Worm (Caenorhabditis elegans) whole organism, late embryonic: ENCODE data around the gene T10B10.8.

Experiments used
- C08G9.2 ChIP-seq: sonication (generic microtip); optimal IDR thresholded peaks from 2 replicates; lab custom pipeline; 2016; ENCODE audit warnings: mild to moderate bottlenecking, missing genetic modification characterization, moderate library complexity, missing compliant biosample characterization
- F13H6.1 ChIP-seq: sonication (generic microtip); optimal IDR thresholded peaks from 2 replicates; lab custom pipeline; 2016; ENCODE audit warnings: missing genetic modification characterization, missing compliant biosample characterization
- K02D7.2 ChIP-seq: sonication (generic microtip); optimal IDR thresholded peaks from 2 replicates; lab custom pipeline; 2017; ENCODE audit warnings: mild to moderate bottlenecking, missing genetic modification characterization, missing compliant biosample characterization
- T23F11.4 ChIP-seq: fragments of 200-800 bp; sonication (Bioruptor generic); optimal IDR thresholded peaks from 2 replicates; lab custom pipeline; 2018; ENCODE audit warnings: mild to moderate bottlenecking, missing genetic modification characterization, missing compliant biosample characterization
- Y22D7AL.16 ChIP-seq: sonication (generic microtip); optimal IDR thresholded peaks from 2 replicates; lab custom pipeline; 2016; ENCODE audit warnings: missing genetic modification characterization, missing compliant biosample characterization
- ama-1 ChIP-seq: fragments of 150-350 bp; optimal IDR thresholded peaks from 2 replicates; lab custom pipeline; 2014
- ceh-19 ChIP-seq: fragments of 200-800 bp; sonication (Bioruptor generic); optimal IDR thresholded peaks from 2 replicates; lab custom pipeline; 2018; ENCODE audit warnings: mild to moderate bottlenecking, missing genetic modification characterization, missing compliant biosample characterization
- ceh-22 ChIP-seq: sonication (generic microtip); optimal IDR thresholded peaks from 2 replicates; lab custom pipeline; 2017; ENCODE audit warnings: missing biosample characterization, missing genetic modification characterization
- ceh-24 ChIP-seq: sonication (generic microtip); optimal IDR thresholded peaks from 2 replicates; lab custom pipeline; 2016; ENCODE audit warnings: mild to moderate bottlenecking, missing genetic modification characterization, missing compliant biosample characterization
- ceh-30 ChIP-seq: fragments of 150-350 bp; optimal IDR thresholded peaks from 2 replicates; lab custom pipeline; 2014; ENCODE audit warnings: missing biosample characterization, missing genetic modification characterization
- ceh-31 ChIP-seq: sonication (generic microtip); optimal IDR thresholded peaks from 2 replicates; lab custom pipeline; 2016; ENCODE audit warnings: missing genetic modification characterization, missing compliant biosample characterization
- ceh-34 ChIP-seq: sonication (generic microtip); optimal IDR thresholded peaks from 2 replicates; lab custom pipeline; 2016; ENCODE audit warnings: mild to moderate bottlenecking, missing genetic modification characterization, missing compliant biosample characterization
- ceh-48 ChIP-seq: sonication (generic microtip); optimal IDR thresholded peaks from 2 replicates; lab custom pipeline; 2016; ENCODE audit warnings: missing genetic modification characterization, inconsistent platforms, missing compliant biosample characterization
- ceh-6 ChIP-seq: fragments of 200-800 bp; sonication (Bioruptor generic); optimal IDR thresholded peaks from 2 replicates; lab custom pipeline; 2018; ENCODE audit warnings: mild to moderate bottlenecking, missing genetic modification characterization, missing compliant biosample characterization
- dmd-4 ChIP-seq: sonication (generic microtip); optimal IDR thresholded peaks from 2 replicates; lab custom pipeline; 2016; ENCODE audit warnings: borderline replicate concordance, missing genetic modification characterization, missing compliant biosample characterization
- elt-2 ChIP-seq: sonication (generic microtip); optimal IDR thresholded peaks from 2 replicates; lab custom pipeline; 2016; ENCODE audit warnings: missing genetic modification reagents, missing genetic modification characterization, missing compliant biosample characterization
- fax-1 ChIP-seq: sonication (generic microtip); optimal IDR thresholded peaks from 2 replicates; lab custom pipeline; 2016; ENCODE audit warnings: missing genotype, missing genetic modification characterization, missing compliant biosample characterization
- gmeb-2 ChIP-seq: sonication (generic microtip); optimal IDR thresholded peaks from 2 replicates; lab custom pipeline; 2016; ENCODE audit warnings: missing genetic modification characterization, inconsistent platforms, missing compliant biosample characterization
- hlh-15 ChIP-seq: sonication (generic microtip); optimal IDR thresholded peaks from 2 replicates; lab custom pipeline; 2016; ENCODE audit warnings: missing genetic modification characterization, missing compliant biosample characterization
- hlh-30 ChIP-seq: sonication (generic microtip); optimal IDR thresholded peaks from 2 replicates; lab custom pipeline; 2017; ENCODE audit warnings: antibody characterized with exemption, missing genetic modification characterization, missing compliant biosample characterization; ENCODE audit not compliant: insufficient read depth
- hlh-6 ChIP-seq: sonication (generic microtip); optimal IDR thresholded peaks from 2 replicates; lab custom pipeline; 2016; ENCODE audit warnings: missing genotype, missing genetic modification characterization, missing compliant biosample characterization
- hlh-8 ChIP-seq: sonication (generic microtip); optimal IDR thresholded peaks from 2 replicates; lab custom pipeline; 2016; ENCODE audit warnings: missing genotype, missing genetic modification characterization, missing compliant biosample characterization
- mec-3 ChIP-seq: sonication (generic microtip); optimal IDR thresholded peaks from 2 replicates; lab custom pipeline; 2016; ENCODE audit warnings: borderline replicate concordance, missing genetic modification characterization, missing compliant biosample characterization
- nfya-1 ChIP-seq: sonication (generic microtip); optimal IDR thresholded peaks from 2 replicates; lab custom pipeline; 2017; ENCODE audit warnings: missing genetic modification characterization, mild to moderate bottlenecking, missing compliant biosample characterization, antibody characterized with exemption, moderate library complexity
- nhr-11 ChIP-seq: fragments of 150-350 bp; optimal IDR thresholded peaks from 2 replicates; lab custom pipeline; 2014; ENCODE audit warnings: missing biosample characterization, missing genetic modification characterization
- npax-4 ChIP-seq: sonication (generic microtip); optimal IDR thresholded peaks from 2 replicates; lab custom pipeline; 2016; ENCODE audit warnings: missing genetic modification characterization, missing compliant biosample characterization
- pat-9 ChIP-seq: fragments of 200-800 bp; sonication (Bioruptor generic); optimal IDR thresholded peaks from 2 replicates; lab custom pipeline; 2018; ENCODE audit warnings: mild to moderate bottlenecking, missing genetic modification characterization, moderate library complexity, missing compliant biosample characterization
- pha-2 ChIP-seq: sonication (generic microtip); optimal IDR thresholded peaks from 2 replicates; lab custom pipeline; 2017; ENCODE audit warnings: mild to moderate bottlenecking, missing genetic modification characterization, missing compliant biosample characterization
- pha-4 ChIP-seq: fragments of 150-350 bp; optimal IDR thresholded peaks from 2 replicates; lab custom pipeline; 2018; ENCODE audit warnings: missing biosample characterization, missing genetic modification reagents, missing genetic modification characterization
- rnt-1 ChIP-seq: sonication (generic microtip); optimal IDR thresholded peaks from 2 replicates; lab custom pipeline; 2016; ENCODE audit warnings: missing genetic modification characterization, missing compliant biosample characterization
- sdc-2 ChIP-seq: sonication (generic microtip); optimal IDR thresholded peaks from 2 replicates; lab custom pipeline; 2016; ENCODE audit warnings: missing genotype, missing genetic modification characterization, missing compliant biosample characterization
- syd-9 ChIP-seq: sonication (generic microtip); optimal IDR thresholded peaks from 2 replicates; lab custom pipeline; 2016; ENCODE audit warnings: mild to moderate bottlenecking, missing genetic modification characterization, moderate library complexity, missing compliant biosample characterization
- tbx-2 ChIP-seq: sonication (generic microtip); optimal IDR thresholded peaks from 2 replicates; lab custom pipeline; 2016; ENCODE audit warnings: missing genetic modification characterization, missing compliant biosample characterization
- ttx-3 ChIP-seq: sonication (generic microtip); optimal IDR thresholded peaks from 2 replicates; lab custom pipeline; 2016; ENCODE audit warnings: missing genetic modification reagents, missing genetic modification characterization, missing compliant biosample characterization
- unc-42 ChIP-seq: sonication (generic microtip); optimal IDR thresholded peaks from 2 replicates; lab custom pipeline; 2016; ENCODE audit warnings: missing genotype, missing genetic modification characterization, missing compliant biosample characterization

T10B10.8 gene

DNA sequence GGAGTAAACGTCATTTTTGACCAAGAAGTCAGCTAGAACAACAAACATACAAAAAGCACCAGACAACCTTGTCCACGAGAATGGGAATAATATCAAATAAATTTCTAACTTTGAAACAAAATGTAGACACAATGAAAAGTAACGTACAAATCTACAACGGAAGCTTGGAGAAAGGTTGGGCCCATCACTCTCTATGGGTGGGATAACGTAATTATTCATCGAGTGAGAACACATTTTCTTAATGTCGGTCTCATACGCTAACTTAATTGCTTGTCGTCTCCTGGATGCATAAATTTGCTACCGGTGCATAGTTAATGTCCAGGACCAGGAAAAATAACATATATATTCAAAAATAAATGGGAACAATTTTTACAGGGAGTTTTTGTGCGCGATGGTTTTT, 32.8 kb downstream of the T10B10.8 start:
- no peak for TF ChIP-seq K02D7.2
- TF ChIP-seq unc-42 (tag; lab: Kevin White, UChicago), result peak; percentile 56

DNA sequence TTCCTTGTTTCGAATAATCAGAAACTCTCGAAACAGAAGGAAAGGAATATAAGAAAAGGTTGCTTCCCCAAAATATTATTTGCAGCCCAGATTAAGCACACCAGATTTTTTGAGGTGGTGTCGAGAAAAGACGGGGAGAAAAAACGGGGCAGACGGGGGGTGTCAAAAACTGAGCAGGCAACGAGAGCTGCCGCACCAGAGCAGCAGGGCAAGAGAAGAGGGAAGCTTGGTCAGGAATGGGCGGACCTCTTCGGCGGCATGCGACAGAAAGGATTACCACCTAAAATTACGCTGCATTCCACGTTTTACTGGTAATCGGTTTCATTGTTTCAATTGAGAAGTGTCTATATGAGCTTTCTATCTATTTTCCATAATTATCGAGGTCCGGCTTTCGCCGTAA, 33.9 kb downstream of the T10B10.8 start:
- no peak for TF ChIP-seq T23F11.4 (GFP tag; lab: Kevin White, UChicago)
- TF ChIP-seq dmd-4, result no peak
- TF ChIP-seq hlh-6 (tag; lab: Kevin White, UChicago), result no peak
- no peak for TF ChIP-seq pha-4
- no peak for TF ChIP-seq ceh-48 (tag; lab: Kevin White, UChicago)

DNA sequence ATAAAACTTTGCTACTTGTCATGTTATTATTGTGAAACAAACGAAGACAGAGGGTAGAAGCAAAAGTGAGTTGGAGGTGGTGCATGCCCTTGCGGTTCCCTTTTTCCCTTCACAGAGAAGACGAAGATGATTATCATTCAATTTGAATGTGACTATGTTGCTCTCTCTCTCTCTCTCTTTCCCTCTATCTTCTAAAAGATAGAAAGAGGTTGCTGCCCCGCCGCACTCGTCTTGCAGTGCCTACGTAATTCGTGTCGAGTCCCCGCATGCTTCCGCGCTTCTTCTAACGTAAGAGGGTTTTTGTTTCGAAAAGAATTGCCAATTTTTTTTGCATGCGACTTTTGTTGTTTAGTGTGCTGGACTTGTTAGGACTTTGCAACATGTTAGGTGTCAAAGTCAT, 37.8 kb downstream of the T10B10.8 start:
- TF ChIP-seq C08G9.2 (tag; lab: Kevin White, UChicago), result no peak
- TF ChIP-seq unc-42 (tag; lab: Kevin White, UChicago), result peak; percentile 87

ce11 chrX:15127338-15127737, 38.7 kb downstream of the T10B10.8 start:
- TF ChIP-seq ceh-24 (tag; lab: Kevin White, UChicago) (no peak), nfya-1 (tag; lab: Kevin White, UChicago) (no peak), pat-9 (tag; lab: Kevin White, UChicago) (no peak), pha-4 (no peak), F13H6.1 (tag; lab: Kevin White, UChicago) (no peak), npax-4 (tag; lab: Kevin White, UChicago) (no peak)
- TF ChIP-seq, all 69 proteins: peak for 0

DNA sequence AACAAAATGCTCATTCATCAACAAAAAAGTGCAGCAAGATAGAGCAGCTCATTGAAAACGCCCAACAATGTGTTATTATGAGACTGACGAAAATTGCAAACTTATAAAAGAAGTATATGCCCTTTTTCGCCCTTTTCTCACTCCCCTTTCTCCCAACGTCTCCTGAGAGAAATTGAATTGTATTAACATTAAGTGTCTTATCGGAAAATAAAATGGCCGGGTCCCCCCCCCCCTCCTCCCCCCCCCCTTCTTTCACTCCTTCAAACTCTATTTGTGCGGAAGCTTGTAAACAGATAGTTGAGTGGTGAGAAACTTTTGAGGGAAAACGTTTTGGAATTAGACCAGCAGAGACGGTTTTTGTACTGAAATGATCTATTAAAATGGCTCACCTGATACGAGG, 39.3 kb downstream of the T10B10.8 start:
- TF ChIP-seq nhr-11 (no peak), pat-9 (tag; lab: Kevin White, UChicago) (no peak), fax-1 (tag; lab: Kevin White, UChicago) (no peak), ceh-30 (tag; lab: Kevin White, UChicago) (no peak), ceh-19 (no peak), syd-9 (tag; lab: Kevin White, UChicago) (no peak)

DNA sequence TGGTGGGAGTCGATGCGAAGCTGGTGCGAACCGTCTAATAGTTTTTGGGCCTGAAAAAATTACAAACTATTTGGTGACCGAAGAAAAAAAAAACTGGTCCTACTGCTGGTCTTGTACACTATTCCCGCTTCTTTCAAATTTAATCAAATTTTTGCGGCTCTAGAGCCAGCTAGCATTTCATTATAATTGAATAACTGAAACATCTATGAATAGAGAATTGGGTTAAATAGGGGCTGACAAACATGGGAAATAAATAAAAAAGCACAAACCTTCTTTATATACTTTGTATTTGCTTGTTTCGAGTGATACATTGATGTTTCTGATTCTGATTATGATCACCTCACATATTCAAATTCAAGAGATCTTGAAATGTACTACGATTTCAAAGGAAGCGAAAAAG, 40.9 kb downstream of the T10B10.8 start:
- TF ChIP-seq ttx-3 (tag; lab: Kevin White, UChicago) (no peak), tbx-2 (tag; lab: Kevin White, UChicago) (no peak), ceh-31 (tag; lab: Kevin White, UChicago) (no peak), unc-42 (tag; lab: Kevin White, UChicago) (peak; percentile 69), hlh-30 (tag; lab: Kevin White, UChicago) (no peak), mec-3 (tag; lab: Kevin White, UChicago) (no peak), ceh-22 (tag; lab: Kevin White, UChicago) (no peak), gmeb-2 (tag; lab: Kevin White, UChicago) (no peak)

ce11 chrX:15120545-15120944, 45.5 kb downstream of the T10B10.8 start:
- no peak for TF ChIP-seq elt-2 (tag; lab: Kevin White, UChicago)
- no peak for TF ChIP-seq ceh-34
- no peak for TF ChIP-seq sdc-2 (tag; lab: Kevin White, UChicago)
- TF ChIP-seq ama-1 (lab: Kevin White, UChicago), result no peak
- no peak for TF ChIP-seq rnt-1 (tag; lab: Kevin White, UChicago)
- no peak for TF ChIP-seq T23F11.4 (GFP tag; lab: Kevin White, UChicago)
- TF ChIP-seq Y22D7AL.16, result no peak
- TF ChIP-seq ceh-6 (GFP tag; lab: Kevin White, UChicago), result no peak
- TF ChIP-seq fax-1 (tag; lab: Kevin White, UChicago), result no peak
- no peak for TF ChIP-seq ceh-30 (tag; lab: Kevin White, UChicago)
- TF ChIP-seq hlh-8 (tag; lab: Kevin White, UChicago), result no peak
- no peak for TF ChIP-seq nhr-11
- no peak for TF ChIP-seq pat-9 (tag; lab: Kevin White, UChicago)
- no peak for TF ChIP-seq pha-2 (tag; lab: Kevin White, UChicago)
- TF ChIP-seq hlh-15 (tag; lab: Kevin White, UChicago), result no peak
- no peak for TF ChIP-seq ceh-31 (tag; lab: Kevin White, UChicago)
